Fruit fly (Drosophila melanogaster): ENCODE measurements around the gene CG7568.

CG7568 gene

DNA sequence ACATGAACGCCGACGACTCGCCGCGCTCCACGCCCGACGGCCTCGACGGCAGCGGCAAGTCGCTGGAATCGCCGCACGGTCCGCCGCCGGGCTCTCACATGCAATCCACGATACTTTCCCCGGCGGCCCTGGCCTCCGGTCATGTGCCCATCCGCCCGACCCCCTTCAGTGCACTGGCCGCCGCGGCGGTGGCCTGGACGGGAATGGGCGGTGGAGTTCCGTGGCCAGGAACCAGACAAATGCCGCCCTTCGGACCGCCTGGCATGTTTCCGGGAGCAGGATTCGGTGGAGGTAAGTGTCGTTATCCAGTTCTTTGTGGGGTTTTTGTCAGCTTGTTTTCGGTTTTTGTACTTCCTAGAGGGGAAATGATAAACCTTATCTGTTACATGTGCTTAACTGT, 43.1 kb downstream of the CG7568 start:
- TF ChIP-seq Crg-1 (GFP tag; optimal IDR thresholded peaks at IDR 0.05) (no peak), cnc (optimal IDR thresholded peaks at IDR 0.05) (no peak), kay (GFP tag; ENCODE audit: borderline replicate concordance) (no peak), tj (GFP tag; optimal IDR thresholded peaks at IDR 0.05) (no peak), bab1 (GFP tag; optimal IDR thresholded peaks at IDR 0.05) (no peak), CG5204 (GFP tag; optimal IDR thresholded peaks at IDR 0.05) (no peak), CG14711 (tag; optimal IDR thresholded peaks at IDR 0.05) (no peak), CG12768 (GFP tag; optimal IDR thresholded peaks at IDR 0.05) (no peak), CG11617 (GFP tag; optimal IDR thresholded peaks at IDR 0.05) (no peak), CG1620 (GFP tag; optimal IDR thresholded peaks at IDR 0.05) (no peak), pad (GFP tag; optimal IDR thresholded peaks at IDR 0.05) (no peak), Hr96 (GFP tag; optimal IDR thresholded peaks at IDR 0.05) (no peak), toe (GFP tag; optimal IDR thresholded peaks at IDR 0.05) (no peak), Mnt (GFP tag; optimal IDR thresholded peaks at IDR 0.05) (no peak), CG7101 (tag; optimal IDR thresholded peaks at IDR 0.05) (no peak), Clk (GFP tag; optimal IDR thresholded peaks at IDR 0.05) (no peak), cic (GFP tag; optimal IDR thresholded peaks at IDR 0.05) (no peak)

DNA sequence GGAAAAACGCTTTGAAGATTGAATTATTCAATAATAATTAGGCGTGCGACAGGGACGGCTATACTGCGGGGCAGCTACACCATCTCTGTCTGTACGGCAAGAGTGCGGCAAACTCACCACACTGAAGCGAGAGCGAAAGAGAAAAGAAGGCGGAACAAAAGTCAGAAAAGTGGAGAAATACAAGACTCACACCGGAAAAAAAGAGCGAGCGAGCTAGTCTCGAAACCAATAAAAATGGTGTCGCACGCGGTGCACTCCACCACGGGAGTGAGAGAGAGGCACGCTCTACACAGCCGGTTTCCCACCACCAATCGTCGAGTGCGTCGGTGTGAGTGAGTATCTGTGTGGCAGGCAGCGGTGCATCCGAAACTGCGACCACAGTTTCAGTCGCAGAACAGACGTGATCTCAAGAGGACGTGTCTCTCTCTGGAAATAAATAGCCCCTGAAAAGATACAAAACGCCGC, 44.6 kb downstream of the CG7568 start, which contains the start of gene Dr:
Gene Dr (plus strand): TSS at position 384 of the 465 bp plus-strand sequence.
- peak; percentile 4 for TF ChIP-seq CG14711 (tag; optimal IDR thresholded peaks at IDR 0.05)
- no peak for TF ChIP-seq CG5204 (GFP tag; optimal IDR thresholded peaks at IDR 0.05)
- no peak for TF ChIP-seq tj (GFP tag; optimal IDR thresholded peaks at IDR 0.05)
- peak; percentile 94 for TF ChIP-seq pad (GFP tag; optimal IDR thresholded peaks at IDR 0.05)
- TF ChIP-seq toe (GFP tag; optimal IDR thresholded peaks at IDR 0.05): peak; percentile 22
- TF ChIP-seq Mnt (GFP tag; optimal IDR thresholded peaks at IDR 0.05): peak; percentile 39

DNA sequence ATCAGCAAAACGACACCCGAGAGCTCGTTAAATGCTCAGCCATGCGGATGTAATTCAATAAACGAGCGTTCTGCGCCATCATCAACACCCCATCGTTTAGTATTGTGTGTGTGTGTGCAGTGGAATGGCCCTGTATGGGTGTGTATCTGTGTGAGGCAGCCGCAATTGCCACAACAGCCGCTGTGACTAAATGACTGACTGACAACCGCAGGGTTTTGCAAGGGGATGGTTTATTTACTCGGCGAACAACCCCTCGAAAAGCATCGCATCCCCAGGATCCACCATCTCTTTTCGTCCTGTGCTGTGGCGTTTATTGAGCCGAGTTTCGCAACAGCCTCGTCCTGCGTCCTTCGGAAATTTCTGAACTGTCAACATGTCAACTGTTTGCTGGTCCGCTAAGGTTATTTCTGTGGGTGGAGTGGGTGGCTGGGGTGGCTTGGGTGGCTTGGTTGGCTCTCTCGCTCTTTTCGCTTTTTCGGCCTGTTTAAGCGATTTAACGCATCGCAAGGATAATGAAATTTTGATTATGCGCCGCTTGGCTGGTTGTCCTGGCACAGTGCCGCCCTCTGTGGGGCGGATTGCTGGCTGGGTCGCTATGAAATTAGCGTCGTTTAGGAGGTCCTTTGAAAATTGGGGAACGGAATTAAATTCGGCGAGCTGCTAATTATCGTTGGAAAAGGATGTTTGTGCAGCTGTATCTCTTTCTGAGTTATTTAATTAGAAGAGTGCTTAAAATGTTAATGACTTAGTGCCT, 47.7 kb downstream of the CG7568 start:
- TF ChIP-seq tj (GFP tag; optimal IDR thresholded peaks at IDR 0.05) (no peak), cnc (optimal IDR thresholded peaks at IDR 0.05) (no peak), kay (GFP tag; ENCODE audit: borderline replicate concordance) (no peak), CG33017 (tag; optimal IDR thresholded peaks at IDR 0.05) (no peak), CG12768 (GFP tag; optimal IDR thresholded peaks at IDR 0.05) (no peak), toe (GFP tag; optimal IDR thresholded peaks at IDR 0.05) (no peak)

DNA sequence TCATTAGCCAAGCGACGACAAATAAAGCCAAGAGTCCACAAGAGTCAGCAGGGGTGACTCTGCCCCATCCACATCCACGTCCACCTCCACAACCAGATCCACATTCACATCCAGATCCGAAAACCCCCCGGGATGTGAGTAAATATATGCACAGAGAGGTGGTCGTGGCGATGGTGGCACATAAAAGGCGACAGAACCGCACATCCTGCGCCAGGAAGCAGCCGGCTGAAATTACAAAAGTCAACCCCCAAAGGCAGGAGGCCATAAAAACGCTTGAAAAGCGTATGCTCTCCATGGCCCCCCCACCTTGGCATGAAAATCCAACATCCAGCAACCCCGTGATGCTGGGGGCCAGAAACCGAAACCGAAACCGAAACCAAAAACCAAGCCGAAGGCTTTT, 49.9 kb downstream of the CG7568 start:
- no peak for TF ChIP-seq CG1620 (GFP tag; optimal IDR thresholded peaks at IDR 0.05)
- TF ChIP-seq ovo (GFP tag; optimal IDR thresholded peaks at IDR 0.05): no peak
- TF ChIP-seq Crg-1 (GFP tag; optimal IDR thresholded peaks at IDR 0.05): no peak
- TF ChIP-seq toe (GFP tag; optimal IDR thresholded peaks at IDR 0.05): no peak
- no peak for TF ChIP-seq cnc (optimal IDR thresholded peaks at IDR 0.05)
- no peak for TF ChIP-seq CG11617 (GFP tag; optimal IDR thresholded peaks at IDR 0.05)
- TF ChIP-seq bab1 (GFP tag; optimal IDR thresholded peaks at IDR 0.05): no peak
- TF ChIP-seq CG7045 (GFP tag; optimal IDR thresholded peaks at IDR 0.05): no peak
- TF ChIP-seq CG14711 (tag; optimal IDR thresholded peaks at IDR 0.05): no peak
- no peak for TF ChIP-seq CG5204 (GFP tag; optimal IDR thresholded peaks at IDR 0.05)
- TF ChIP-seq kay (GFP tag; ENCODE audit: borderline replicate concordance): no peak
- no peak for TF ChIP-seq Hr96 (GFP tag; optimal IDR thresholded peaks at IDR 0.05)
- TF ChIP-seq cic (GFP tag; optimal IDR thresholded peaks at IDR 0.05): no peak
- TF ChIP-seq pad (GFP tag; optimal IDR thresholded peaks at IDR 0.05): no peak
- no peak for TF ChIP-seq CG12768 (GFP tag; optimal IDR thresholded peaks at IDR 0.05)
- no peak for TF ChIP-seq tj (GFP tag; optimal IDR thresholded peaks at IDR 0.05)
- no peak for TF ChIP-seq CG7101 (tag; optimal IDR thresholded peaks at IDR 0.05)
- TF ChIP-seq Clk (GFP tag; optimal IDR thresholded peaks at IDR 0.05): no peak

DNA sequence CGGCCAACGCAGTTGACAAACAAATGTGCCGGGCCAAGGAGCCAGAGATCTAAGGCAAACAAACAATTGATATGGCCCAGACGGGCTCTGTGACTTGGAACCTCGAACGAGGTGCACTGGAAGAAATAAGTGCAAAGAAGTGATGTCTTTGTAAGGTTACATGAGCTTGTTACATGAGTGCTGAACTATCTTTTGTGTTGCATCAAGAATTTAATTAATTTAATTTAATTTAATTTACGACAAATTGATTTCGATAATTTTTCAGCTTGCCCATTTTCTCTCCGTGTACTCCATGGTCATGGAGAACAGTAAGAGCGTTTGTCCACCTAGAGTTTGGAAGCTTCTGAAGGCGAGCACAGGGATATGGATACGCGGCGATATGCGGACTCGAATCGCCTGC, 50.7 kb downstream of the CG7568 start:
- no peak for TF ChIP-seq cnc (optimal IDR thresholded peaks at IDR 0.05)
- TF ChIP-seq CG14711 (tag; optimal IDR thresholded peaks at IDR 0.05): no peak
- TF ChIP-seq ovo (GFP tag; optimal IDR thresholded peaks at IDR 0.05): no peak
- no peak for TF ChIP-seq Clk (GFP tag; optimal IDR thresholded peaks at IDR 0.05)
- TF ChIP-seq CG7045 (GFP tag; optimal IDR thresholded peaks at IDR 0.05): no peak
- no peak for TF ChIP-seq CG7101 (tag; optimal IDR thresholded peaks at IDR 0.05)

DNA sequence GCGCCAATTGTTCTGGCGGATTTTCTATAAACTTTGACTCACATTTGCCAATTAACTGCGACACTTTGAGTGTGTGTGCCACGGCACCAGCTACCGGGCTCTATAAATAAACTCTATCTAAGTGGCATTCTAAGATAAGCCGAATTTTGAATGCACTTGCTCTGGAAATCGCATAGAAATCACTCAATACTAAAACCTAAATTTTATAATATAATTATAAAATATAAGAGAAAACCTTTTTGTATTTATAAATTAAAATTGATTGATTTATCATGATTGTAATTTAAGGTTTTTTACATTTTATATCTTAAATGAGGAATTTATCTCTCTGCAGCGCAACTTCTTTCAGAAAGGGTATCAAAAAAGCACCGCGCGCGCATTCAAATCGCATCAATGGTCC, 51.5 kb downstream of the CG7568 start:
- no peak for TF ChIP-seq CG7101 (tag; optimal IDR thresholded peaks at IDR 0.05)
- TF ChIP-seq Clk (GFP tag; optimal IDR thresholded peaks at IDR 0.05): no peak
- TF ChIP-seq CG11617 (GFP tag; optimal IDR thresholded peaks at IDR 0.05): no peak
- no peak for TF ChIP-seq cnc (optimal IDR thresholded peaks at IDR 0.05)
- no peak for TF ChIP-seq tj (GFP tag; optimal IDR thresholded peaks at IDR 0.05)
- no peak for TF ChIP-seq CG14711 (tag; optimal IDR thresholded peaks at IDR 0.05)
- no peak for TF ChIP-seq cic (GFP tag; optimal IDR thresholded peaks at IDR 0.05)
- no peak for TF ChIP-seq bab1 (GFP tag; optimal IDR thresholded peaks at IDR 0.05)
- TF ChIP-seq CG12768 (GFP tag; optimal IDR thresholded peaks at IDR 0.05): no peak
- TF ChIP-seq toe (GFP tag; optimal IDR thresholded peaks at IDR 0.05): no peak
- no peak for TF ChIP-seq CG33017 (tag; optimal IDR thresholded peaks at IDR 0.05)
- TF ChIP-seq Crg-1 (GFP tag; optimal IDR thresholded peaks at IDR 0.05): no peak
- no peak for TF ChIP-seq CG5204 (GFP tag; optimal IDR thresholded peaks at IDR 0.05)

DNA sequence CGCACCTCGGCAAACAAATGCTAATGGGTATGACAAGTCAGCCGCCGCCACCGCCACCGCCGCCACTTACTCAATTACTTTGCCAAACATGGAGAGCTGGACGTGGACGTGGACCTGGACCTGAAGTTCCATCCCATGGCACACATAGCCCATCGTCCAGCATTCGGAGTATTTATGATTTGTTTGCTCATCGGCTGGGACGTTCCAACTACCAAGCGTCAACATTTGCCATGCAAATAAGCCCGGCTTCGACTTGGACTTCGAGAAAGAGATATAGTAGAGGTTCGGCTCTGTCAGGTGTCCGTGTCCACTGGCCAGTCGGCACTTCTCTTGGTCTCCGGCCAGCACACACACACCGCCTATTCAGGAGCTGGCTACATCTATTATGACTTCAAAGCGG, 51.9 kb downstream of the CG7568 start:
- TF ChIP-seq bab1 (GFP tag; optimal IDR thresholded peaks at IDR 0.05) (no peak), ovo (GFP tag; optimal IDR thresholded peaks at IDR 0.05) (no peak), Crg-1 (GFP tag; optimal IDR thresholded peaks at IDR 0.05) (no peak), pad (GFP tag; optimal IDR thresholded peaks at IDR 0.05) (no peak), toe (GFP tag; optimal IDR thresholded peaks at IDR 0.05) (no peak), Hr96 (GFP tag; optimal IDR thresholded peaks at IDR 0.05) (no peak), cnc (optimal IDR thresholded peaks at IDR 0.05) (no peak), CG5204 (GFP tag; optimal IDR thresholded peaks at IDR 0.05) (no peak), CG7101 (tag; optimal IDR thresholded peaks at IDR 0.05) (no peak), tj (GFP tag; optimal IDR thresholded peaks at IDR 0.05) (no peak), CG14711 (tag; optimal IDR thresholded peaks at IDR 0.05) (no peak), CG12768 (GFP tag; optimal IDR thresholded peaks at IDR 0.05) (no peak), cic (GFP tag; optimal IDR thresholded peaks at IDR 0.05) (no peak), CG11617 (GFP tag; optimal IDR thresholded peaks at IDR 0.05) (no peak), Clk (GFP tag; optimal IDR thresholded peaks at IDR 0.05) (no peak), CG1620 (GFP tag; optimal IDR thresholded peaks at IDR 0.05) (no peak), Mnt (GFP tag; optimal IDR thresholded peaks at IDR 0.05) (no peak), CG7045 (GFP tag; optimal IDR thresholded peaks at IDR 0.05) (no peak)

Measured in whole organism, adult.